Worm (Caenorhabditis elegans): ENCODE measurements around the gene F58A4.1.

The F58A4.1 gene

ce11 chrIII:9598168-9598567 lies at the start of gene F58A4.1:
TSS of gene F58A4.1 (plus strand) at chrIII:9598468.
- TF ChIP-seq unc-62 (GFP tag; optimal IDR thresholded peaks at IDR 0.05): no peak

ce11 chrIII:9556300-9556699 lies 42.0 kb upstream of the F58A4.1 start, which contains the start of gene ZK1098.11:
TSS of gene ZK1098.11 (plus strand) at chrIII:9556600.
- TF ChIP-seq unc-62 (GFP tag; optimal IDR thresholded peaks at IDR 0.05): no peak

ce11 chrIII:9558463-9558862 lies 39.8 kb upstream of the F58A4.1 start, which contains the start of gene C48B4.6:
TSS of gene C48B4.6 (minus strand) at chrIII:9558563.
- no peak for TF ChIP-seq unc-62 (GFP tag; optimal IDR thresholded peaks at IDR 0.05)

ce11 chrIII:9559381-9559881 lies 38.8 kb upstream of the F58A4.1 start, which contains the start of gene C48B4.7:
TSS of gene C48B4.7 (minus strand) at chrIII:9559431.
- TF ChIP-seq unc-62 (GFP tag; optimal IDR thresholded peaks at IDR 0.05): no peak

- TF ChIP-seq unc-62 (GFP tag; optimal IDR thresholded peaks at IDR 0.05): no peak
Observed at ce11 chrIII:9561158-9561557, 37.1 kb upstream of the F58A4.1 start, which contains the start of gene C48B4.8. TSS of gene C48B4.8 (minus strand) at chrIII:9561258.

ce11 chrIII:9563235-9563634 lies 35.0 kb upstream of the F58A4.1 start, which contains the start of gene C48B4.9:
TSS of gene C48B4.9 (minus strand) at chrIII:9563335.
- no peak for TF ChIP-seq unc-62 (GFP tag; optimal IDR thresholded peaks at IDR 0.05)

ce11 chrIII:9564410-9564809 lies 33.9 kb upstream of the F58A4.1 start, which contains the start of gene C48B4.10:
TSS of gene C48B4.10 (minus strand) at chrIII:9564510.
- TF ChIP-seq unc-62 (GFP tag; optimal IDR thresholded peaks at IDR 0.05): no peak

- no peak for TF ChIP-seq unc-62 (GFP tag; optimal IDR thresholded peaks at IDR 0.05)
Observed at ce11 chrIII:9565973-9566372, 32.3 kb upstream of the F58A4.1 start, which contains the start of gene C48B4.11. TSS of gene C48B4.11 (minus strand) at chrIII:9566115.

ce11 chrIII:9568451-9568850 lies 29.8 kb upstream of the F58A4.1 start, which contains the start of gene C48B4.13:
TSS of gene C48B4.13 (plus strand) at chrIII:9568751.
- TF ChIP-seq unc-62 (GFP tag; optimal IDR thresholded peaks at IDR 0.05): no peak

ce11 chrIII:9570869-9571268 lies 27.4 kb upstream of the F58A4.1 start:
- no peak for TF ChIP-seq unc-62 (GFP tag; optimal IDR thresholded peaks at IDR 0.05)

ce11 chrIII:9580039-9580891 lies 18.0 kb upstream of the F58A4.1 start, which contains the start of gene ced-7:
TSS of gene ced-7 (minus strand) at chrIII:9580089.
- no peak for TF ChIP-seq unc-62 (GFP tag; optimal IDR thresholded peaks at IDR 0.05)

ce11 chrIII:9582240-9582639 lies 16.0 kb upstream of the F58A4.1 start, which contains the start of gene C48B4.3:
TSS of gene C48B4.3 (minus strand) at chrIII:9582388.
- TF ChIP-seq unc-62 (GFP tag; optimal IDR thresholded peaks at IDR 0.05): no peak

ce11 chrIII:9583224-9583623 lies 15.0 kb upstream of the F58A4.1 start:
- no peak for TF ChIP-seq unc-62 (GFP tag; optimal IDR thresholded peaks at IDR 0.05)

- TF ChIP-seq unc-62 (GFP tag; optimal IDR thresholded peaks at IDR 0.05): no peak
Observed at ce11 chrIII:9585314-9585713, 13.0 kb upstream of the F58A4.1 start.

- TF ChIP-seq unc-62 (GFP tag; optimal IDR thresholded peaks at IDR 0.05): no peak
Observed at ce11 chrIII:9590212-9590611, 8.1 kb upstream of the F58A4.1 start.

- no peak for TF ChIP-seq unc-62 (GFP tag; optimal IDR thresholded peaks at IDR 0.05)
Observed at ce11 chrIII:9592118-9592517, 6.2 kb upstream of the F58A4.1 start, which contains the start of gene acox-1.5. TSS of gene acox-1.5 (minus strand) at chrIII:9592192.

Data from whole organism, dauer.